Fruit fly (Drosophila melanogaster) whole organism, embryonic: Measurements from ENCODE around the gene CG5013.

ENCODE experiments used
- Bgb ChIP-seq: fragments of 200-800 bp; sonication (Bioruptor generic); IDR thresholded peaks from 2 replicates; pipeline ENCODE4 v1.3.6; 2022; ENCODE audit warnings: missing biosample characterization, missing genetic modification characterization; ENCODE audit not compliant: partially characterized antibody
- Bteb2 ChIP-seq: fragments of 200-800 bp; sonication (Bioruptor generic); optimal IDR thresholded peaks from 2 replicates; lab custom pipeline; 2016; ENCODE audit warnings: missing biosample characterization, missing genetic modification characterization
- CG10654 ChIP-seq: fragments of 200-800 bp; sonication (Bioruptor generic); optimal IDR thresholded peaks from 2 replicates; lab custom pipeline; 2016; ENCODE audit warnings: missing biosample characterization, missing genetic modification characterization
- CG11085 ChIP-seq: fragments of 200-800 bp; sonication (Bioruptor generic); IDR thresholded peaks from 2 replicates; pipeline ENCODE4 v1.3.6; 2022; ENCODE audit warnings: missing biosample characterization, missing genetic modification characterization
- CG11456 ChIP-seq: fragments of 200-800 bp; sonication (Bioruptor generic); IDR thresholded peaks from 3 replicates; pipeline ENCODE4 v1.3.6; 2022; ENCODE audit warnings: missing biosample characterization, missing genetic modification characterization
- CG12104 ChIP-seq: fragments of 200-800 bp; sonication (Bioruptor generic); optimal IDR thresholded peaks from 3 replicates; lab custom pipeline; 2016; ENCODE audit warnings: missing biosample characterization, missing genetic modification characterization
- CG13287 ChIP-seq: fragments of 200-800 bp; sonication (Bioruptor generic); IDR thresholded peaks from 2 replicates; pipeline ENCODE4 v1.3.6; 2022; ENCODE audit warnings: missing biosample characterization, missing genetic modification characterization; ENCODE audit not compliant: partially characterized antibody
- CG17385 ChIP-seq: fragments of 200-800 bp; sonication (Bioruptor generic); optimal IDR thresholded peaks from 3 replicates; lab custom pipeline; 2018; ENCODE audit warnings: missing biosample characterization, mild to moderate bottlenecking, missing genetic modification characterization
- CG2199 ChIP-seq: fragments of 200-800 bp; sonication (Bioruptor generic); IDR thresholded peaks from 3 replicates; pipeline ENCODE4 v1.3.6; 2022; ENCODE audit warnings: missing biosample characterization, missing genetic modification characterization
- CG31224 ChIP-seq: fragments of 200-800 bp; sonication (Bioruptor generic); IDR thresholded peaks from 2 replicates; pipeline ENCODE4 v1.3.6; 2022; ENCODE audit warnings: missing biosample characterization, missing genetic modification characterization
- CG33557 ChIP-seq: fragments of 200-800 bp; sonication (Bioruptor generic); optimal IDR thresholded peaks from 2 replicates; lab custom pipeline; 2019; ENCODE audit warnings: missing biosample characterization, mild to moderate bottlenecking, missing genetic modification characterization, moderate library complexity
- CG3726 ChIP-seq: fragments of 200-800 bp; sonication (Bioruptor generic); IDR thresholded peaks from 3 replicates; pipeline ENCODE4, ENCODE4 v1.3.6; 2022; ENCODE audit warnings: missing biosample characterization, missing genetic modification characterization
- CG3995 ChIP-seq: fragments of 200-800 bp; sonication (Bioruptor generic); optimal IDR thresholded peaks from 3 replicates; lab custom pipeline; 2016; ENCODE audit warnings: missing biosample characterization, missing genetic modification characterization
- CG4360 ChIP-seq: fragments of 200-800 bp; sonication (Bioruptor generic); IDR thresholded peaks from 2 replicates; pipeline ENCODE4 v1.3.6; 2022; ENCODE audit warnings: missing biosample characterization, missing genetic modification characterization
- CG6175 ChIP-seq: fragments of 200-800 bp; sonication (Bioruptor generic); IDR thresholded peaks from 3 replicates; pipeline ENCODE4 v1.3.6; 2022; ENCODE audit warnings: missing biosample characterization, missing genetic modification characterization
- CG6854 ChIP-seq: fragments of 200-800 bp; sonication (Bioruptor generic); optimal IDR thresholded peaks from 3 replicates; lab custom pipeline; 2017; ENCODE audit warnings: missing biosample characterization, mild to moderate bottlenecking, missing genetic modification characterization
- CG8765 ChIP-seq: fragments of 200-800 bp; sonication (Bioruptor generic); IDR thresholded peaks from 2 replicates; pipeline ENCODE4 v1.3.6; 2022; ENCODE audit warnings: missing biosample characterization, missing genetic modification characterization
- Camta ChIP-seq: fragments of 200-800 bp; sonication (Bioruptor generic); optimal IDR thresholded peaks from 2 replicates; lab custom pipeline; 2016; ENCODE audit warnings: missing biosample characterization, missing genetic modification characterization
- Chrac-16 ChIP-seq: fragments of 200-800 bp; sonication (Bioruptor generic); optimal IDR thresholded peaks from 3 replicates; lab custom pipeline; 2016; ENCODE audit warnings: missing biosample characterization, missing genetic modification characterization
- Dad ChIP-seq: fragments of 200-800 bp; sonication (Bioruptor generic); optimal IDR thresholded peaks from 3 replicates; lab custom pipeline; 2016; ENCODE audit warnings: missing biosample characterization, missing genetic modification characterization
- Ets97D ChIP-seq: fragments of 200-800 bp; sonication (Bioruptor generic); optimal IDR thresholded peaks from 3 replicates; lab custom pipeline; 2016; ENCODE audit warnings: missing biosample characterization, missing genetic modification characterization
- Hr39 ChIP-seq: fragments of >200 bp; optimal IDR thresholded peaks from 2 replicates; lab custom pipeline; 2017
- Myb ChIP-seq: fragments of 200-800 bp; sonication (Bioruptor generic); optimal IDR thresholded peaks from 2 replicates; lab custom pipeline; 2016; ENCODE audit warnings: missing biosample characterization, missing genetic modification characterization
- NfI ChIP-seq: fragments of 200-800 bp; sonication (Bioruptor generic); optimal IDR thresholded peaks from 3 replicates; lab custom pipeline; 2018; ENCODE audit warnings: missing biosample characterization, mild to moderate bottlenecking, missing genetic modification characterization, moderate library complexity
- Six4 ChIP-seq: fragments of 200-800 bp; sonication (Bioruptor generic); optimal IDR thresholded peaks from 2 replicates; lab custom pipeline; 2016; ENCODE audit warnings: missing biosample characterization, missing genetic modification characterization
- ap ChIP-seq: fragments of 200-800 bp; sonication (Bioruptor generic); IDR thresholded peaks from 2 replicates; pipeline ENCODE4 v1.3.6; 2022; ENCODE audit warnings: missing biosample characterization, missing genetic modification characterization
- bcd ChIP-seq: fragments of 200-800 bp; sonication (Bioruptor generic); optimal IDR thresholded peaks from 2 replicates; lab custom pipeline; 2017; ENCODE audit warnings: missing biosample characterization, mild to moderate bottlenecking, missing genetic modification characterization
- chinmo ChIP-seq: fragments of 200-800 bp; sonication (Bioruptor generic); IDR thresholded peaks from 4 replicates; pipeline ENCODE4 v1.3.6; 2022; ENCODE audit warnings: missing biosample characterization, missing genetic modification characterization; ENCODE audit not compliant: partially characterized antibody
- chn ChIP-seq: fragments of 200-800 bp; sonication (Bioruptor generic); optimal IDR thresholded peaks from 2 replicates; lab custom pipeline; 2016; ENCODE audit warnings: missing biosample characterization, missing genetic modification characterization
- fd64A ChIP-seq: fragments of 200-800 bp; sonication (Bioruptor generic); optimal IDR thresholded peaks from 3 replicates; lab custom pipeline; 2018; ENCODE audit warnings: missing biosample characterization, mild to moderate bottlenecking, missing genetic modification characterization
- gce ChIP-seq: fragments of 200-800 bp; sonication (Bioruptor generic); IDR thresholded peaks from 3 replicates; pipeline ENCODE4 v1.3.6; 2022; ENCODE audit warnings: missing biosample characterization, missing genetic modification characterization
- gt ChIP-seq: fragments of 200-800 bp; sonication (Bioruptor generic); IDR thresholded peaks from 2 replicates; pipeline ENCODE4 v1.3.6; 2022; ENCODE audit warnings: missing biosample characterization, missing genetic modification characterization
- hbn ChIP-seq: fragments of 200-800 bp; sonication (Bioruptor generic); IDR thresholded peaks from 2 replicates; pipeline ENCODE4 v1.3.6; 2022; ENCODE audit warnings: missing biosample characterization, missing genetic modification characterization; ENCODE audit not compliant: partially characterized antibody
- hkb ChIP-seq, 2 experiments: fragments of 200-800 bp in 1 of 2; fragments of >200 bp in 1 of 2; sonication (Bioruptor generic) in 1 of 2; IDR thresholded peaks in 1 of 2; optimal IDR thresholded peaks in 1 of 2; 2 replicates each; pipeline versions ENCODE4 v1.3.6 to Lab custom; 2017 to 2022; ENCODE audit warnings: missing biosample characterization in 1 of 2, missing genetic modification characterization in 1 of 2
- hth ChIP-seq: fragments of >200 bp; optimal IDR thresholded peaks from 2 replicates; lab custom pipeline; 2017; ENCODE audit warnings: inconsistent platforms
- jumu ChIP-seq: fragments of 200-800 bp; sonication (Bioruptor generic); optimal IDR thresholded peaks from 3 replicates; lab custom pipeline; 2016; ENCODE audit warnings: missing biosample characterization, missing genetic modification characterization
- ken ChIP-seq: fragments of 200-800 bp; sonication (Bioruptor generic); IDR thresholded peaks from 3 replicates; pipeline ENCODE4 v1.3.6; 2022; ENCODE audit warnings: missing biosample characterization, missing genetic modification characterization
- lov ChIP-seq, 2 experiments: fragments of 200-800 bp in 1 of 2; fragments of >200 bp in 1 of 2; sonication (Bioruptor generic) in 1 of 2; IDR thresholded peaks in 1 of 2; optimal IDR thresholded peaks in 1 of 2; 2 replicates in 1 of 2; 3 replicates in 1 of 2; pipeline versions ENCODE4 v1.3.6 to Lab custom; 2017 to 2022; ENCODE audit warnings: missing biosample characterization in 1 of 2, missing genetic modification characterization in 1 of 2
- luna ChIP-seq: fragments of 200-800 bp; sonication (Bioruptor generic); optimal IDR thresholded peaks from 2 replicates; lab custom pipeline; 2016; ENCODE audit warnings: missing biosample characterization, missing genetic modification characterization
- pan ChIP-seq, 4 experiments: fragments of >200 bp in 3 of 4; fragments of 200-800 bp in 1 of 4; sonication (Bioruptor generic) in 1 of 4; optimal IDR thresholded peaks in 3 of 4; IDR thresholded peaks in 1 of 4; 2 replicates each; pipeline versions ENCODE4 v1.3.6 to Lab custom; 2017 to 2022; ENCODE audit warnings: missing biosample characterization in 2 of 4, missing genetic modification characterization in 2 of 4, mixed read lengths in 1 of 4
- pzg ChIP-seq: fragments of 200-800 bp; sonication (Bioruptor generic); optimal IDR thresholded peaks from 3 replicates; lab custom pipeline; 2018; ENCODE audit warnings: missing biosample characterization, mild to moderate bottlenecking, missing genetic modification characterization, moderate library complexity
- repo ChIP-seq: fragments of 200-800 bp; sonication (Bioruptor generic); optimal IDR thresholded peaks from 2 replicates; lab custom pipeline; 2016; ENCODE audit warnings: missing biosample characterization, missing genetic modification characterization
- ro ChIP-seq: fragments of 200-800 bp; sonication (Bioruptor generic); IDR thresholded peaks from 2 replicates; pipeline ENCODE4 v1.3.6; 2022; ENCODE audit warnings: missing biosample characterization, missing genetic modification characterization
- sens-2 ChIP-seq: fragments of 200-800 bp; sonication (Bioruptor generic); IDR thresholded peaks from 2 replicates; pipeline ENCODE4 v1.3.6; 2022; ENCODE audit warnings: missing biosample characterization, missing genetic modification characterization
- sisA ChIP-seq: fragments of 200-800 bp; sonication (Bioruptor generic); IDR thresholded peaks from 2 replicates; pipeline ENCODE4 v1.3.6; 2022; ENCODE audit warnings: missing biosample characterization, missing genetic modification characterization
- so ChIP-seq: fragments of 200-800 bp; sonication (Bioruptor generic); IDR thresholded peaks from 3 replicates; pipeline ENCODE4 v1.3.6; 2022; ENCODE audit warnings: missing biosample characterization, missing genetic modification characterization
- tap ChIP-seq: fragments of 200-800 bp; optimal IDR thresholded peaks from 3 replicates; lab custom pipeline; 2019; ENCODE audit warnings: missing biosample characterization, mild to moderate bottlenecking, missing genetic modification characterization, moderate library complexity

Gene CG5013

DNA sequence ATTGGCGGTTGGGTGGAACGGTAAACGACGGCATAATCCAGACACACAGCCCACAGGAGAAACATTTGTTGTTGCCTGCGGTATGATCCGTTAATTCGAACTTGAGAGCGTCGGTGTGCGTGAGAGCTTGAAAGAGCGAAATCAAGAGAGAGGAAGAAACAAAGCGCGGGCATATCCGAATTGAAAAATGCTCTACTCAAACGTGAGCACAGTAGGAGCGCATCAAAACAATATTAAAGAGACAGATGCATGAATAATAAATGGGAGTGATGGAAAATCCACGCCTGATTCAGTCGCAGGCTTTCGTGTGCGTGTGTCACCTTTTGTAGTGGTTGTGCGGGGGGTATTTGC, 1.8 kb downstream of the CG5013 start (continued):
- TF ChIP-seq tap (tag; lab: Kevin White, UChicago): no peak
- no peak for TF ChIP-seq pan (optimal IDR thresholded peaks at IDR 0.05; lab: Kevin White, UChicago)
- TF ChIP-seq pan (GFP tag; optimal IDR thresholded peaks at IDR 0.05 in 1 of 2, IDR thresholded peaks at IDR 0.05 in 1 of 2): peak in 1 of 2 experiments; percentile 36
- TF ChIP-seq repo: peak; percentile 32
- TF ChIP-seq fd64A (GFP tag; lab: Kevin White, UChicago): no peak
- no peak for TF ChIP-seq gce (GFP tag; lab: Robert Waterston, UW)
- peak; percentile 28; the same call in 1 of the 2 replicates for TF ChIP-seq sisA (GFP tag; lab: Robert Waterston, UW)
- TF ChIP-seq CG11456: no peak
- 0 out of 2 replicates have a peak, but pooled peaks have one; percentile 10 for TF ChIP-seq CG31224 (GFP tag; lab: Robert Waterston, UW)
- TF ChIP-seq so: no peak
- no peak for TF ChIP-seq sens-2 (GFP tag; lab: Robert Waterston, UW)
- TF ChIP-seq CG2199: 0 out of 3 replicates have a peak, but pooled peaks have one; percentile 44
- peak; percentile 17 for TF ChIP-seq Chrac-16 (GFP tag; lab: Kevin White, UChicago)
- TF ChIP-seq lov (optimal IDR thresholded peaks at IDR 0.05; lab: Kevin White, UChicago): no peak
- TF ChIP-seq lov (GFP tag; IDR thresholded peaks at IDR 0.05; lab: Robert Waterston, UW): no peak
- no peak for TF ChIP-seq CG10654 (GFP tag; lab: Kevin White, UChicago)
- no peak for TF ChIP-seq Six4 (GFP tag; lab: Kevin White, UChicago)
- TF ChIP-seq ap (GFP tag; lab: Robert Waterston, UW): no peak
- TF ChIP-seq Bteb2: no peak
- no peak for TF ChIP-seq hth (lab: Kevin White, UChicago)
- TF ChIP-seq chinmo (GFP tag; lab: Robert Waterston, UW): 0 out of 4 replicates have a peak, but pooled peaks have one; percentile 62
- TF ChIP-seq ro (GFP tag; lab: Robert Waterston, UW): no peak
- TF ChIP-seq Dad (GFP tag; lab: Kevin White, UChicago): no peak
- no peak for TF ChIP-seq CG3726
- TF ChIP-seq chn: no peak
- TF ChIP-seq CG17385 (GFP tag; lab: Kevin White, UChicago): no peak
- TF ChIP-seq CG13287 (GFP tag; lab: Robert Waterston, UW): peak; percentile 20; the same call in 1 of the 2 replicates
- TF ChIP-seq hbn (GFP tag; lab: Robert Waterston, UW): 0 out of 2 replicates have a peak, but pooled peaks have one; percentile 12
- TF ChIP-seq Hr39: no peak
- TF ChIP-seq gt: no peak
- TF ChIP-seq hkb (optimal IDR thresholded peaks at IDR 0.05; lab: Kevin White, UChicago): no peak
- 0 out of 2 replicates have a peak, but pooled peaks have one; percentile 33 for TF ChIP-seq hkb (GFP tag; IDR thresholded peaks at IDR 0.05; lab: Robert Waterston, UW)
- no peak for TF ChIP-seq Ets97D

DNA sequence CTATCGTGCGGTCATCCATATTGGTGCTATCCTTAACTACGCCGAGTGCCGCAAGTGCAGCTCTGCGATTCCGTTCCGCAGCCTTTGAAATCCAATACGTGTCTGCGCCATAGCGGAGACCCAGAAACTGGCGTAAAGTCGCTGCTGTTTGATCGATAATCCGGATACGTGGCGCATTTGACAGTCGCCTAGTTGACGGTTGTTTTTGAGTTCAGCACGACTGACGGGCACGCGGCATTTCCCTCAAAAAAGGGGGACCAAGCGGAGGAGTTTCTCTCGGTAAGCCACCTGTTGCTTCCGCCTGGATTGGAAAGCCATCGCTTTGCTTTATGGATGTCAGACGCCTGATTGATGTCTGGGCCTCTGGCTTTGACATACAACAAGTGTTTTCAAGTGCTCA, 18.0 kb downstream of the CG5013 start, which contains the start of gene CG10185:
Gene CG10185, minus strand, starts transcription at position 101 of the 400 bp plus-strand sequence.
- TF ChIP-seq CG4360 (GFP tag; lab: Robert Waterston, UW): no peak
- TF ChIP-seq NfI (GFP tag; lab: Kevin White, UChicago): no peak
- no peak for TF ChIP-seq CG33557 (GFP tag; lab: Kevin White, UChicago)
- no peak for TF ChIP-seq Ets97D
- no peak for TF ChIP-seq ken (GFP tag; lab: Robert Waterston, UW)
- no peak for TF ChIP-seq pzg (GFP tag; lab: Kevin White, UChicago)
- no peak for TF ChIP-seq luna (GFP tag; lab: Kevin White, UChicago)
- no peak for TF ChIP-seq CG11085
- TF ChIP-seq Camta: no peak
- TF ChIP-seq CG6175 (GFP tag; lab: Robert Waterston, UW): no peak
- no peak for TF ChIP-seq Myb (GFP tag; lab: Kevin White, UChicago)
- TF ChIP-seq jumu (GFP tag; lab: Kevin White, UChicago): no peak
- no peak for TF ChIP-seq CG12104
- TF ChIP-seq CG6854 (GFP tag; lab: Kevin White, UChicago): no peak
- no peak for TF ChIP-seq CG8765 (GFP tag; lab: Robert Waterston, UW)
- no peak for TF ChIP-seq CG3995
- TF ChIP-seq bcd (GFP tag; lab: Kevin White, UChicago): no peak
- TF ChIP-seq Bgb: no peak
- TF ChIP-seq, all 482 proteins: peak for 0
